Fruit fly (Drosophila melanogaster) whole organism, embryonic: ENCODE results near the gene Nlg2.
A peak's percentile ranks its signal among the peaks of the same experiment; 100 is the strongest.

Experiments
- Adf1 ChIP-seq: fragments of 200-800 bp; sonication (Bioruptor generic); IDR thresholded peaks from 2 replicates; pipeline ENCODE4 v1.3.6; 2022; ENCODE audit warnings: missing biosample characterization, missing genetic modification characterization
- Atf6 ChIP-seq: fragments of 200-800 bp; sonication (Bioruptor generic); IDR thresholded peaks from 2 replicates; pipeline ENCODE4 v1.3.6; 2022; ENCODE audit warnings: missing biosample characterization, missing genetic modification characterization
- B-H2 ChIP-seq: fragments of 200-800 bp; sonication (Bioruptor generic); optimal IDR thresholded peaks from 2 replicates; lab custom pipeline; 2018; ENCODE audit warnings: missing biosample characterization, mild to moderate bottlenecking, missing genetic modification characterization
- CG10321 ChIP-seq: fragments of 200-800 bp; sonication (Bioruptor generic); IDR thresholded peaks from 2 replicates; pipeline ENCODE4 v1.3.6; 2022; ENCODE audit warnings: missing biosample characterization, missing genetic modification characterization
- CG11504 ChIP-seq: fragments of 200-800 bp; sonication (Bioruptor generic); optimal IDR thresholded peaks from 3 replicates; lab custom pipeline; 2019; ENCODE audit warnings: missing biosample characterization, mild to moderate bottlenecking, missing genetic modification characterization, moderate library complexity
- CG12769 ChIP-seq: fragments of 200-800 bp; sonication (Bioruptor generic); optimal IDR thresholded peaks from 2 replicates; lab custom pipeline; 2019; ENCODE audit warnings: missing biosample characterization, mild to moderate bottlenecking, missing genetic modification characterization, moderate library complexity
- CG14667 ChIP-seq: fragments of 200-800 bp; sonication (Bioruptor generic); IDR thresholded peaks from 2 replicates; pipeline ENCODE4 v1.3.6; 2022; ENCODE audit warnings: missing biosample characterization, missing genetic modification characterization
- CG15011 ChIP-seq: fragments of 200-800 bp; sonication (Bioruptor generic); optimal IDR thresholded peaks from 3 replicates; lab custom pipeline; 2018; ENCODE audit warnings: missing biosample characterization, mild to moderate bottlenecking, missing genetic modification characterization
- CG17328 ChIP-seq: fragments of 200-800 bp; sonication (Bioruptor generic); IDR thresholded peaks from 2 replicates; pipeline ENCODE4 v1.3.6; 2022; ENCODE audit warnings: missing biosample characterization, missing genetic modification characterization
- CG1792 ChIP-seq: fragments of 200-800 bp; sonication (Bioruptor generic); optimal IDR thresholded peaks from 2 replicates; lab custom pipeline; 2016; ENCODE audit warnings: missing biosample characterization, missing genetic modification characterization
- CG2129 ChIP-seq: fragments of 200-800 bp; sonication (Bioruptor generic); IDR thresholded peaks from 2 replicates; pipeline ENCODE4 v1.3.6; 2022; ENCODE audit warnings: missing biosample characterization, missing genetic modification characterization; ENCODE audit not compliant: partially characterized antibody
- CG2875 ChIP-seq: fragments of 200-800 bp; sonication (Bioruptor generic); optimal IDR thresholded peaks from 2 replicates; lab custom pipeline; 2017; ENCODE audit warnings: missing biosample characterization, mild to moderate bottlenecking, missing genetic modification characterization, missing genetic modification reagents
- CG34224 ChIP-seq: fragments of 200-800 bp; sonication (Bioruptor generic); IDR thresholded peaks from 3 replicates; pipeline ENCODE4 v1.3.6; 2022; ENCODE audit warnings: missing biosample characterization, missing genetic modification characterization; ENCODE audit not compliant: partially characterized antibody
- CG34376 ChIP-seq: fragments of 200-800 bp; sonication (Bioruptor generic); optimal IDR thresholded peaks from 2 replicates; lab custom pipeline; 2018; ENCODE audit warnings: missing biosample characterization, mild to moderate bottlenecking, missing genetic modification characterization
- CG4282 ChIP-seq: fragments of 200-800 bp; sonication (Bioruptor generic); optimal IDR thresholded peaks from 2 replicates; lab custom pipeline; 2016; ENCODE audit warnings: missing biosample characterization, missing genetic modification characterization
- CG6175 ChIP-seq: fragments of 200-800 bp; sonication (Bioruptor generic); IDR thresholded peaks from 3 replicates; pipeline ENCODE4 v1.3.6; 2022; ENCODE audit warnings: missing biosample characterization, missing genetic modification characterization
- CG7556 ChIP-seq: fragments of 200-800 bp; sonication (Bioruptor generic); optimal IDR thresholded peaks from 2 replicates; lab custom pipeline; 2017; ENCODE audit warnings: missing biosample characterization, mild to moderate bottlenecking, missing genetic modification characterization
- CoRest ChIP-seq: fragments of 200-800 bp; sonication (Bioruptor generic); optimal IDR thresholded peaks from 3 replicates; lab custom pipeline; 2018; ENCODE audit warnings: missing biosample characterization, mild to moderate bottlenecking, missing genetic modification characterization, moderate library complexity
- D19A ChIP-seq: fragments of 200-800 bp; optimal IDR thresholded peaks from 3 replicates; lab custom pipeline; 2019; ENCODE audit warnings: missing biosample characterization, mild to moderate bottlenecking, missing genetic modification characterization, moderate library complexity
- Fer3 ChIP-seq: fragments of 200-800 bp; sonication (Bioruptor generic); optimal IDR thresholded peaks from 2 replicates; lab custom pipeline; 2018; ENCODE audit warnings: missing biosample characterization, mild to moderate bottlenecking, missing genetic modification characterization, moderate library complexity
- Hand ChIP-seq: fragments of 200-800 bp; sonication (Bioruptor generic); optimal IDR thresholded peaks from 2 replicates; lab custom pipeline; 2017; ENCODE audit warnings: mild to moderate bottlenecking, missing biosample characterization, missing genetic modification reagents, missing genetic modification characterization
- HmgZ ChIP-seq: fragments of 200-800 bp; sonication (Bioruptor generic); optimal IDR thresholded peaks from 2 replicates; lab custom pipeline; 2018; ENCODE audit warnings: missing biosample characterization, mild to moderate bottlenecking, missing genetic modification characterization
- Hr39 ChIP-seq: fragments of >200 bp; optimal IDR thresholded peaks from 2 replicates; lab custom pipeline; 2017
- NfI ChIP-seq: fragments of 200-800 bp; sonication (Bioruptor generic); optimal IDR thresholded peaks from 3 replicates; lab custom pipeline; 2018; ENCODE audit warnings: missing biosample characterization, mild to moderate bottlenecking, missing genetic modification characterization, moderate library complexity
- Sry-β ChIP-seq: fragments of 200-800 bp; sonication (Bioruptor generic); optimal IDR thresholded peaks from 2 replicates; lab custom pipeline; 2018; ENCODE audit warnings: missing biosample characterization, mild to moderate bottlenecking, missing genetic modification characterization, moderate library complexity
- ase ChIP-seq: fragments of 200-800 bp; sonication (Bioruptor generic); IDR thresholded peaks from 3 replicates; pipeline ENCODE4 v1.3.6; 2022; ENCODE audit warnings: missing biosample characterization, missing genetic modification characterization
- cad ChIP-seq: fragments of >200 bp; optimal IDR thresholded peaks from 2 replicates; lab custom pipeline; 2017; ENCODE audit warnings: missing biosample characterization, missing genetic modification characterization
- cg ChIP-seq: fragments of 200-800 bp; sonication (Bioruptor generic); optimal IDR thresholded peaks from 3 replicates; lab custom pipeline; 2019; ENCODE audit warnings: missing biosample characterization, mild to moderate bottlenecking, missing genetic modification characterization, moderate library complexity
- chif ChIP-seq, 2 experiments: fragments of 200-800 bp; sonication (Bioruptor generic); optimal IDR thresholded peaks; 3 replicates each; lab custom pipeline; 2016; ENCODE audit warnings: missing biosample characterization in 2 of 2, missing genetic modification characterization in 2 of 2
- chm ChIP-seq: fragments of 200-800 bp; sonication (Bioruptor generic); IDR thresholded peaks from 2 replicates; pipeline ENCODE4 v1.3.6; 2022; ENCODE audit warnings: missing biosample characterization, missing genetic modification characterization
- dan ChIP-seq: fragments of 200-800 bp; sonication (Bioruptor generic); IDR thresholded peaks from 2 replicates; pipeline ENCODE4 v1.3.6; 2022; ENCODE audit warnings: missing biosample characterization, missing genetic modification characterization
- fd64A ChIP-seq: fragments of 200-800 bp; sonication (Bioruptor generic); optimal IDR thresholded peaks from 3 replicates; lab custom pipeline; 2018; ENCODE audit warnings: missing biosample characterization, mild to moderate bottlenecking, missing genetic modification characterization
- gfzf ChIP-seq: fragments of 200-800 bp; sonication (Bioruptor generic); optimal IDR thresholded peaks from 2 replicates; lab custom pipeline; 2016; ENCODE audit warnings: missing biosample characterization, mild to moderate bottlenecking, missing genetic modification characterization, moderate library complexity
- grn ChIP-seq: fragments of 200-800 bp; sonication (Bioruptor generic); optimal IDR thresholded peaks from 3 replicates; lab custom pipeline; 2017; ENCODE audit warnings: missing biosample characterization, missing genetic modification characterization
- hkb ChIP-seq, 2 experiments: fragments of 200-800 bp in 1 of 2; fragments of >200 bp in 1 of 2; sonication (Bioruptor generic) in 1 of 2; IDR thresholded peaks in 1 of 2; optimal IDR thresholded peaks in 1 of 2; 2 replicates each; pipeline versions ENCODE4 v1.3.6 to Lab custom; 2017 to 2022; ENCODE audit warnings: missing biosample characterization in 1 of 2, missing genetic modification characterization in 1 of 2
- insv ChIP-seq, 2 experiments: fragments of 200-800 bp; sonication (Bioruptor generic); optimal IDR thresholded peaks; 3 replicates each; lab custom pipeline; 2016 to 2018; ENCODE audit warnings: missing biosample characterization in 2 of 2, missing genetic modification characterization in 2 of 2
- jing ChIP-seq: fragments of 200-800 bp; sonication (Bioruptor generic); optimal IDR thresholded peaks from 2 replicates; lab custom pipeline; 2018; ENCODE audit warnings: missing biosample characterization, mild to moderate bottlenecking, missing genetic modification characterization
- kni ChIP-seq: fragments of 200-800 bp; sonication (Bioruptor generic); optimal IDR thresholded peaks from 3 replicates; lab custom pipeline; 2017; ENCODE audit warnings: mild to moderate bottlenecking, missing biosample characterization, missing genetic modification reagents, missing genetic modification characterization
- lov ChIP-seq, 2 experiments: fragments of 200-800 bp in 1 of 2; fragments of >200 bp in 1 of 2; sonication (Bioruptor generic) in 1 of 2; IDR thresholded peaks in 1 of 2; optimal IDR thresholded peaks in 1 of 2; 2 replicates in 1 of 2; 3 replicates in 1 of 2; pipeline versions ENCODE4 v1.3.6 to Lab custom; 2017 to 2022; ENCODE audit warnings: missing biosample characterization in 1 of 2, missing genetic modification characterization in 1 of 2
- nerfin-1 ChIP-seq: fragments of 200-800 bp; sonication (Bioruptor generic); optimal IDR thresholded peaks from 3 replicates; lab custom pipeline; 2019; ENCODE audit warnings: missing biosample characterization, mild to moderate bottlenecking, missing genetic modification characterization, moderate library complexity
- oc ChIP-seq: fragments of 200-800 bp; sonication (Bioruptor generic); optimal IDR thresholded peaks from 2 replicates; lab custom pipeline; 2018; ENCODE audit warnings: missing biosample characterization, mild to moderate bottlenecking, missing genetic modification characterization, moderate library complexity
- pb ChIP-seq: fragments of 200-800 bp; sonication (Bioruptor generic); optimal IDR thresholded peaks from 3 replicates; lab custom pipeline; 2016; ENCODE audit warnings: missing biosample characterization, missing genetic modification characterization
- pum ChIP-seq: fragments of 200-800 bp; sonication (Bioruptor generic); optimal IDR thresholded peaks from 2 replicates; lab custom pipeline; 2016; ENCODE audit warnings: missing biosample characterization, missing genetic modification characterization
- ro ChIP-seq: fragments of 200-800 bp; sonication (Bioruptor generic); IDR thresholded peaks from 2 replicates; pipeline ENCODE4 v1.3.6; 2022; ENCODE audit warnings: missing biosample characterization, missing genetic modification characterization
- schlank ChIP-seq: fragments of 200-800 bp; sonication (Bioruptor generic); optimal IDR thresholded peaks from 2 replicates; lab custom pipeline; 2018; ENCODE audit warnings: missing biosample characterization, mild to moderate bottlenecking, missing genetic modification characterization
- slp2 ChIP-seq: fragments of 200-800 bp; sonication (Bioruptor generic); optimal IDR thresholded peaks from 2 replicates; lab custom pipeline; 2016; ENCODE audit warnings: missing biosample characterization, missing genetic modification characterization
- sr ChIP-seq: fragments of 200-800 bp; sonication (Bioruptor generic); IDR thresholded peaks from 3 replicates; pipeline ENCODE4 v1.3.6; 2022; ENCODE audit warnings: missing biosample characterization, missing genetic modification characterization
- tna ChIP-seq: fragments of 200-800 bp; sonication (Bioruptor generic); IDR thresholded peaks from 2 replicates; pipeline ENCODE4 v1.3.6; 2022; ENCODE audit warnings: missing biosample characterization, missing genetic modification characterization; ENCODE audit not compliant: partially characterized antibody
- unc-4 ChIP-seq: fragments of 200-800 bp; sonication (Bioruptor generic); IDR thresholded peaks from 2 replicates; pipeline ENCODE4 v1.3.6; 2022; ENCODE audit warnings: missing biosample characterization, missing genetic modification characterization; ENCODE audit not compliant: partially characterized antibody
- vfl ChIP-seq: fragments of 200-800 bp; sonication (Bioruptor generic); optimal IDR thresholded peaks from 2 replicates; lab custom pipeline; 2016; ENCODE audit warnings: missing biosample characterization, missing genetic modification characterization

Nlg2 gene

DNA sequence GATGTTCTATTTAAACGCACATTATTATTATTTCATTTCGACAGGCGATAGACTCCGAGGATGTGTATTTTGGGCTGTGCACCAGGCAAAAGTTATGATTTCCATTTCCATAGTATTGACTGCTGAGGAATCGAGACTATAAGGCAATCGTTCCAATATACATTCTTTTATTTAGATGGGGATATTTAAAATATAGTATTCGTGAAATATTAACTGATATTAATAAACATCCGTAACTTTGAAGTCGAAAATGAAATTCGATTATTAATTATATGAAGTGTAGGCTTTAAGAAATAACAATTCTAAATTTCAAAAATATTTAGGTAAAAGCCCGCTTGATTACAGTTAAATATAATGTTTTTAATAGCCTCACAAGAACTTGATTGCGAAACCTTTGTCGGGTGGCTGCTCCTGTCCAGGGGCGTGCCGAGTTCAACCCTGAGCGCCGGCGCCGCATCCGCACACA is 44.4 kb upstream of the Nlg2 start (continued):
- TF ChIP-seq CG34376 (GFP tag; lab: Kevin White, UChicago) (no peak), CG12769 (tag; lab: Kevin White, UChicago) (no peak), CG6175 (GFP tag; lab: Robert Waterston, UW) (no peak), Atf6 (GFP tag; lab: Robert Waterston, UW) (peak; percentile 16; the same call in 1 of the 2 replicates), CG1792 (no peak), insv (GFP tag; optimal IDR thresholded peaks at IDR 0.05; lab: Kevin White, UChicago) (no peak), lov (optimal IDR thresholded peaks at IDR 0.05; lab: Kevin White, UChicago) (no peak), lov (GFP tag; IDR thresholded peaks at IDR 0.05; lab: Robert Waterston, UW) (no peak), CG7556 (GFP tag; lab: Kevin White, UChicago) (peak; percentile 89), CG11504 (tag; lab: Kevin White, UChicago) (peak; percentile 69), gfzf (no peak), CG4282 (no peak), D19A (peak; percentile 76), B-H2 (GFP tag; lab: Kevin White, UChicago) (no peak), CG34224 (GFP tag; lab: Robert Waterston, UW) (no peak), Adf1 (GFP tag; lab: Robert Waterston, UW) (no peak), pum (GFP tag; lab: Kevin White, UChicago) (peak; percentile 20), chif (GFP tag; optimal IDR thresholded peaks at IDR 0.05; lab: Kevin White, UChicago) (peak in 1 of 2 experiments; percentile 9), CoRest (tag; lab: Kevin White, UChicago) (peak; percentile 69), CG2875 (GFP tag; lab: Kevin White, UChicago) (peak; percentile 21), vfl (no peak), cad (no peak), tna (no peak), CG17328 (GFP tag; lab: Robert Waterston, UW) (peak; percentile 44), Hand (GFP tag; lab: Kevin White, UChicago) (peak; percentile 36), CG2129 (GFP tag; lab: Robert Waterston, UW) (no peak), chm (GFP tag; lab: Robert Waterston, UW) (no peak), CG14667 (GFP tag; lab: Robert Waterston, UW) (no peak), Fer3 (tag; lab: Kevin White, UChicago) (no peak), nerfin-1 (tag; lab: Kevin White, UChicago) (peak; percentile 12), NfI (GFP tag; lab: Kevin White, UChicago) (peak; percentile 17), cg (no peak), kni (GFP tag; lab: Kevin White, UChicago) (no peak), grn (no peak), jing (GFP tag; lab: Kevin White, UChicago) (no peak), sr (GFP tag; lab: Robert Waterston, UW) (no peak), Sry-β (GFP tag; lab: Kevin White, UChicago) (no peak), hkb (optimal IDR thresholded peaks at IDR 0.05; lab: Kevin White, UChicago) (no peak), hkb (GFP tag; IDR thresholded peaks at IDR 0.05; lab: Robert Waterston, UW) (peak; percentile 59), fd64A (GFP tag; lab: Kevin White, UChicago) (no peak), oc (tag; lab: Kevin White, UChicago) (no peak), pb (GFP tag; lab: Kevin White, UChicago) (no peak), slp2 (GFP tag; lab: Kevin White, UChicago) (no peak), Hr39 (lab: Kevin White, UChicago) (no peak), schlank (no peak), HmgZ (tag; lab: Kevin White, UChicago) (no peak), unc-4 (GFP tag; lab: Robert Waterston, UW) (no peak), ase (GFP tag; lab: Robert Waterston, UW) (no peak), CG15011 (GFP tag; lab: Kevin White, UChicago) (peak; percentile 26), ro (no peak; the same call in 1 of the 2 replicates), CG10321 (GFP tag; lab: Robert Waterston, UW) (no peak), dan (GFP tag; lab: Robert Waterston, UW) (no peak)
